Worm (Caenorhabditis elegans): ENCODE results near the gene ssu-1.

Gene ssu-1

ce11 chrV:20147662-20148245, 14.7 kb upstream of the ssu-1 start, which contains the start of gene Y113G7A.13 (continued):
- no peak for TF ChIP-seq madf-5 (GFP tag; IDR thresholded peaks at IDR 0.05)
- TF ChIP-seq ceh-20 (GFP tag; IDR thresholded peaks at IDR 0.05): no peak
- no peak for TF ChIP-seq R02D3.7 (tag; optimal IDR thresholded peaks at IDR 0.05)
- TF ChIP-seq dmd-9 (GFP tag; IDR thresholded peaks at IDR 0.05): no peak
- TF ChIP-seq egl-43 (GFP tag; IDR thresholded peaks at IDR 0.05): no peak
- no peak for TF ChIP-seq tag-97 (GFP tag; IDR thresholded peaks at IDR 0.05)
- TF ChIP-seq madf-9 (GFP tag; conservative IDR thresholded peaks at IDR 0.05): no peak
- TF ChIP-seq mxl-3 (GFP tag; optimal IDR thresholded peaks at IDR 0.05): no peak
- TF ChIP-seq ama-1 (optimal IDR thresholded peaks at IDR 0.05): no peak
- no peak for TF ChIP-seq saeg-2 (GFP tag; IDR thresholded peaks at IDR 0.05)
- TF ChIP-seq F26F4.8 (GFP tag; conservative IDR thresholded peaks at IDR 0.05): no peak
- TF ChIP-seq sdz-12 (GFP tag; optimal IDR thresholded peaks at IDR 0.05): no peak
- TF ChIP-seq daf-16 (GFP tag; optimal IDR thresholded peaks at IDR 0.05): no peak
- peak; percentile 72 for TF ChIP-seq daf-16 (tag; optimal IDR thresholded peaks at IDR 0.05)
- TF ChIP-seq F37D6.2 (tag; optimal IDR thresholded peaks at IDR 0.05): no peak
- no peak for TF ChIP-seq attf-4 (tag; optimal IDR thresholded peaks at IDR 0.05)
- TF ChIP-seq unc-62 (GFP tag; optimal IDR thresholded peaks at IDR 0.05 in 1 of 2): no peak
- no peak for TF ChIP-seq unc-62 (tag; optimal IDR thresholded peaks at IDR 0.05)
- no peak for TF ChIP-seq D1046.2 (GFP tag; IDR thresholded peaks at IDR 0.05)

- TF ChIP-seq dpl-1 (GFP tag; optimal IDR thresholded peaks at IDR 0.05) (no peak), sdz-12 (GFP tag; optimal IDR thresholded peaks at IDR 0.05) (no peak), F37D6.2 (tag; optimal IDR thresholded peaks at IDR 0.05) (no peak), gei-8 (GFP tag; optimal IDR thresholded peaks at IDR 0.05) (no peak), unc-39 (tag; optimal IDR thresholded peaks at IDR 0.05) (no peak), egl-43 (GFP tag; IDR thresholded peaks at IDR 0.05) (no peak), lsy-2 (tag; optimal IDR thresholded peaks at IDR 0.05) (no peak), mdt-29 (GFP tag; IDR thresholded peaks at IDR 0.05) (no peak), skn-1 (tag; optimal IDR thresholded peaks at IDR 0.05) (no peak), saeg-2 (GFP tag; IDR thresholded peaks at IDR 0.05) (no peak), F26F4.8 (GFP tag; conservative IDR thresholded peaks at IDR 0.05) (no peak), lin-15B (tag; optimal IDR thresholded peaks at IDR 0.05) (no peak), tra-1 (GFP tag; IDR thresholded peaks at IDR 0.05) (no peak), ceh-44 (GFP tag; IDR thresholded peaks at IDR 0.05) (no peak), nhr-10 (tag; optimal IDR thresholded peaks at IDR 0.05) (no peak), zfp-3 (GFP tag; conservative IDR thresholded peaks at IDR 0.05) (no peak), hlh-30 (tag; optimal IDR thresholded peaks at IDR 0.05; ENCODE audit: insufficient read depth) (no peak), ceh-28 (tag; optimal IDR thresholded peaks at IDR 0.05) (no peak)
Measured at ce11 chrV:20143711-20144110, 10.6 kb upstream of the ssu-1 start.

ce11 chrV:20142285-20142684, 9.2 kb upstream of the ssu-1 start, which contains the start of gene Y113G7A.12:
Gene Y113G7A.12 (plus strand): TSS chrV:20142585.
- TF ChIP-seq mxl-3 (GFP tag; optimal IDR thresholded peaks at IDR 0.05) (no peak), ceh-82 (tag; optimal IDR thresholded peaks at IDR 0.05) (no peak), lin-13 (GFP tag; optimal IDR thresholded peaks at IDR 0.05) (no peak), F49E8.2 (tag; optimal IDR thresholded peaks at IDR 0.05; ENCODE audit: borderline replicate concordance) (no peak), aha-1 (tag) (peak; percentile 89)

ce11 chrV:20138407-20139044, 5.5 kb upstream of the ssu-1 start, which contains the start of gene Y113G7A.14:
Gene Y113G7A.14 (minus strand): TSS chrV:20138457.
- TF ChIP-seq lim-7 (GFP tag; IDR thresholded peaks at IDR 0.05) (no peak), nhr-48 (tag; optimal IDR thresholded peaks at IDR 0.05) (no peak), set-16 (GFP tag; IDR thresholded peaks at IDR 0.05) (peak; percentile 88), aha-1 (tag) (peak; percentile 30)

All from whole organism, L4 larva.